Fruit fly (Drosophila melanogaster) whole organism, embryonic: ENCODE measurements around the gene CG16789.

Source experiments
- Adf1 ChIP-seq: fragments of 200-800 bp; sonication (Bioruptor generic); IDR thresholded peaks from 2 replicates; pipeline ENCODE4 v1.3.6; 2022; ENCODE audit warnings: missing biosample characterization, missing genetic modification characterization
- Bdp1 ChIP-seq: fragments of 200-800 bp; sonication (Bioruptor generic); optimal IDR thresholded peaks from 3 replicates; lab custom pipeline; 2016; ENCODE audit warnings: missing biosample characterization, missing genetic modification characterization
- BtbVII ChIP-seq: fragments of 200-800 bp; sonication (Bioruptor generic); optimal IDR thresholded peaks from 3 replicates; lab custom pipeline; 2017; ENCODE audit warnings: missing biosample characterization, mild to moderate bottlenecking, missing genetic modification characterization
- CG11085 ChIP-seq: fragments of 200-800 bp; sonication (Bioruptor generic); IDR thresholded peaks from 2 replicates; pipeline ENCODE4 v1.3.6; 2022; ENCODE audit warnings: missing biosample characterization, missing genetic modification characterization
- CG12391 ChIP-seq: fragments of 200-800 bp; sonication (Bioruptor generic); optimal IDR thresholded peaks from 3 replicates; lab custom pipeline; 2018; ENCODE audit warnings: missing biosample characterization, mild to moderate bottlenecking, missing genetic modification characterization, moderate library complexity
- CG15514 ChIP-seq: fragments of 200-800 bp; sonication (Bioruptor generic); optimal IDR thresholded peaks from 3 replicates; lab custom pipeline; 2017; ENCODE audit warnings: missing biosample characterization, missing genetic modification characterization, mild to moderate bottlenecking, moderate library complexity, missing genetic modification reagents
- CG1647 ChIP-seq: fragments of 200-800 bp; sonication (Bioruptor generic); optimal IDR thresholded peaks from 3 replicates; lab custom pipeline; 2016; ENCODE audit warnings: missing biosample characterization, missing genetic modification characterization
- CG17328 ChIP-seq: fragments of 200-800 bp; sonication (Bioruptor generic); IDR thresholded peaks from 2 replicates; pipeline ENCODE4 v1.3.6; 2022; ENCODE audit warnings: missing biosample characterization, missing genetic modification characterization
- CG18476 ChIP-seq: fragments of 200-800 bp; sonication (Bioruptor generic); optimal IDR thresholded peaks from 2 replicates; lab custom pipeline; 2016; ENCODE audit warnings: missing biosample characterization, mild to moderate bottlenecking, missing genetic modification characterization
- CG18599 ChIP-seq: fragments of 200-800 bp; sonication (Bioruptor generic); optimal IDR thresholded peaks from 3 replicates; lab custom pipeline; 2017; ENCODE audit warnings: missing biosample characterization, missing genetic modification characterization, mild to moderate bottlenecking, moderate library complexity, missing genetic modification reagents
- CG18764 ChIP-seq: fragments of 200-800 bp; sonication (Bioruptor generic); optimal IDR thresholded peaks from 3 replicates; lab custom pipeline; 2016; ENCODE audit warnings: missing biosample characterization, missing genetic modification characterization
- CG2712 ChIP-seq: fragments of 200-800 bp; optimal IDR thresholded peaks from 3 replicates; lab custom pipeline; 2019; ENCODE audit warnings: missing biosample characterization, mild to moderate bottlenecking, missing genetic modification characterization, moderate library complexity
- CG2875 ChIP-seq: fragments of 200-800 bp; sonication (Bioruptor generic); optimal IDR thresholded peaks from 2 replicates; lab custom pipeline; 2017; ENCODE audit warnings: missing biosample characterization, mild to moderate bottlenecking, missing genetic modification characterization, missing genetic modification reagents
- CG31365 ChIP-seq: fragments of 200-800 bp; sonication (Bioruptor generic); optimal IDR thresholded peaks from 2 replicates; lab custom pipeline; 2018; ENCODE audit warnings: missing biosample characterization, mild to moderate bottlenecking, missing genetic modification characterization
- CG32772 ChIP-seq: fragments of 200-800 bp; sonication (Bioruptor generic); IDR thresholded peaks from 2 replicates; pipeline ENCODE4 v1.3.6; 2022; ENCODE audit warnings: missing biosample characterization, missing genetic modification characterization
- CG3407 ChIP-seq: fragments of 200-800 bp; sonication (Bioruptor generic); optimal IDR thresholded peaks from 2 replicates; lab custom pipeline; 2018; ENCODE audit warnings: missing biosample characterization, mild to moderate bottlenecking, missing genetic modification characterization
- CG34376 ChIP-seq: fragments of 200-800 bp; sonication (Bioruptor generic); optimal IDR thresholded peaks from 2 replicates; lab custom pipeline; 2018; ENCODE audit warnings: missing biosample characterization, mild to moderate bottlenecking, missing genetic modification characterization
- CG3995 ChIP-seq: fragments of 200-800 bp; sonication (Bioruptor generic); optimal IDR thresholded peaks from 3 replicates; lab custom pipeline; 2016; ENCODE audit warnings: missing biosample characterization, missing genetic modification characterization
- CG43689 ChIP-seq: fragments of 200-800 bp; sonication (Bioruptor generic); IDR thresholded peaks from 2 replicates; pipeline ENCODE4 v1.3.6; 2022; ENCODE audit warnings: missing biosample characterization, missing genetic modification characterization
- CG4820 ChIP-seq: fragments of 200-800 bp; sonication (Bioruptor generic); optimal IDR thresholded peaks from 3 replicates; lab custom pipeline; 2016; ENCODE audit warnings: missing biosample characterization, missing genetic modification characterization
- CG6683 ChIP-seq: fragments of 200-800 bp; sonication (Bioruptor generic); optimal IDR thresholded peaks from 2 replicates; lab custom pipeline; 2017; ENCODE audit warnings: missing biosample characterization, mild to moderate bottlenecking, missing genetic modification characterization, missing genetic modification reagents
- CG6791 ChIP-seq: fragments of 200-800 bp; sonication (Bioruptor generic); IDR thresholded peaks from 3 replicates; pipeline ENCODE4 v1.3.6; 2022; ENCODE audit warnings: missing biosample characterization, missing genetic modification characterization; ENCODE audit not compliant: partially characterized antibody
- CG7556 ChIP-seq: fragments of 200-800 bp; sonication (Bioruptor generic); optimal IDR thresholded peaks from 2 replicates; lab custom pipeline; 2017; ENCODE audit warnings: missing biosample characterization, mild to moderate bottlenecking, missing genetic modification characterization
- CoRest ChIP-seq: fragments of 200-800 bp; sonication (Bioruptor generic); optimal IDR thresholded peaks from 3 replicates; lab custom pipeline; 2018; ENCODE audit warnings: missing biosample characterization, mild to moderate bottlenecking, missing genetic modification characterization, moderate library complexity
- Dip3 ChIP-seq: fragments of 200-800 bp; sonication (Bioruptor generic); optimal IDR thresholded peaks from 3 replicates; lab custom pipeline; 2016; ENCODE audit warnings: missing biosample characterization, missing genetic modification characterization
- Dp ChIP-seq: fragments of 200-800 bp; sonication (Bioruptor generic); optimal IDR thresholded peaks from 2 replicates; lab custom pipeline; 2018; ENCODE audit warnings: missing biosample characterization, mild to moderate bottlenecking, missing genetic modification characterization, moderate library complexity
- Lim3 ChIP-seq: fragments of 200-800 bp; sonication (Bioruptor generic); IDR thresholded peaks from 2 replicates; pipeline ENCODE4 v1.3.6; 2022; ENCODE audit warnings: missing biosample characterization, missing genetic modification characterization
- Sox102F ChIP-seq: fragments of 200-800 bp; sonication (Bioruptor generic); optimal IDR thresholded peaks from 2 replicates; lab custom pipeline; 2018; ENCODE audit warnings: missing biosample characterization, mild to moderate bottlenecking, missing genetic modification characterization, moderate library complexity
- Usf ChIP-seq: fragments of 200-800 bp; sonication (Bioruptor generic); optimal IDR thresholded peaks from 2 replicates; lab custom pipeline; 2017; ENCODE audit warnings: missing genotype, missing biosample characterization, missing genetic modification characterization
- Vsx1 ChIP-seq: fragments of 200-800 bp; sonication (Bioruptor generic); optimal IDR thresholded peaks from 2 replicates; lab custom pipeline; 2017; ENCODE audit warnings: missing biosample characterization, mild to moderate bottlenecking, missing genetic modification characterization, missing genetic modification reagents
- ac ChIP-seq: fragments of 200-800 bp; sonication (Bioruptor generic); optimal IDR thresholded peaks from 3 replicates; lab custom pipeline; 2017; ENCODE audit warnings: missing biosample characterization, mild to moderate bottlenecking, missing genetic modification characterization
- bsh ChIP-seq, 2 experiments: fragments of 200-800 bp; sonication (Bioruptor generic); optimal IDR thresholded peaks; 2 replicates each; lab custom pipeline; 2017 to 2018; ENCODE audit warnings: mild to moderate bottlenecking in 2 of 2, missing biosample characterization in 2 of 2, missing genetic modification characterization in 2 of 2, moderate library complexity in 1 of 2
- chinmo ChIP-seq: fragments of 200-800 bp; sonication (Bioruptor generic); IDR thresholded peaks from 4 replicates; pipeline ENCODE4 v1.3.6; 2022; ENCODE audit warnings: missing biosample characterization, missing genetic modification characterization; ENCODE audit not compliant: partially characterized antibody
- croc ChIP-seq: fragments of 200-800 bp; sonication (Bioruptor generic); conservative IDR thresholded peaks from 3 replicates; pipeline ENCODE4 v1.3.6; 2022; ENCODE audit warnings: missing biosample characterization, missing genetic modification characterization
- fd102C ChIP-seq: fragments of 200-800 bp; sonication (Bioruptor generic); optimal IDR thresholded peaks from 2 replicates; lab custom pipeline; 2018; ENCODE audit warnings: missing biosample characterization, mild to moderate bottlenecking, missing genetic modification characterization, moderate library complexity
- fd64A ChIP-seq: fragments of 200-800 bp; sonication (Bioruptor generic); optimal IDR thresholded peaks from 3 replicates; lab custom pipeline; 2018; ENCODE audit warnings: missing biosample characterization, mild to moderate bottlenecking, missing genetic modification characterization
- gce ChIP-seq: fragments of 200-800 bp; sonication (Bioruptor generic); IDR thresholded peaks from 3 replicates; pipeline ENCODE4 v1.3.6; 2022; ENCODE audit warnings: missing biosample characterization, missing genetic modification characterization
- klu ChIP-seq: fragments of 200-800 bp; sonication (Bioruptor generic); IDR thresholded peaks from 2 replicates; pipeline ENCODE4 v1.3.6; 2022; ENCODE audit warnings: missing biosample characterization, missing genetic modification characterization
- knrl ChIP-seq: fragments of 200-800 bp; sonication (Bioruptor generic); IDR thresholded peaks from 3 replicates; pipeline ENCODE4 v1.3.6; 2022; ENCODE audit warnings: missing biosample characterization, missing genetic modification characterization; ENCODE audit not compliant: partially characterized antibody
- lbe ChIP-seq: fragments of 200-800 bp; sonication (Bioruptor generic); optimal IDR thresholded peaks from 2 replicates; lab custom pipeline; 2016; ENCODE audit warnings: missing biosample characterization, mild to moderate bottlenecking, missing genetic modification characterization
- lov ChIP-seq, 2 experiments: fragments of 200-800 bp in 1 of 2; fragments of >200 bp in 1 of 2; sonication (Bioruptor generic) in 1 of 2; IDR thresholded peaks in 1 of 2; optimal IDR thresholded peaks in 1 of 2; 2 replicates in 1 of 2; 3 replicates in 1 of 2; pipeline versions ENCODE4 v1.3.6 to Lab custom; 2017 to 2022; ENCODE audit warnings: missing biosample characterization in 1 of 2, missing genetic modification characterization in 1 of 2
- onecut ChIP-seq: fragments of 200-800 bp; sonication (Bioruptor generic); IDR thresholded peaks from 2 replicates; pipeline ENCODE4 v1.3.6; 2022; ENCODE audit warnings: missing biosample characterization, missing genetic modification characterization
- pan ChIP-seq, 4 experiments: fragments of >200 bp in 3 of 4; fragments of 200-800 bp in 1 of 4; sonication (Bioruptor generic) in 1 of 4; optimal IDR thresholded peaks in 3 of 4; IDR thresholded peaks in 1 of 4; 2 replicates each; pipeline versions ENCODE4 v1.3.6 to Lab custom; 2017 to 2022; ENCODE audit warnings: missing biosample characterization in 2 of 4, missing genetic modification characterization in 2 of 4, mixed read lengths in 1 of 4
- sob ChIP-seq: fragments of 200-800 bp; sonication (Bioruptor generic); IDR thresholded peaks from 2 replicates; pipeline ENCODE4 v1.3.6; 2022; ENCODE audit warnings: missing biosample characterization, missing genetic modification characterization
- tx ChIP-seq: fragments of 200-800 bp; sonication (Bioruptor generic); optimal IDR thresholded peaks from 2 replicates; lab custom pipeline; 2016; ENCODE audit warnings: missing biosample characterization, missing genetic modification characterization
- usp ChIP-seq: fragments of >200 bp; optimal IDR thresholded peaks from 2 replicates; lab custom pipeline; 2017; ENCODE audit warnings: missing biosample characterization, missing genetic modification characterization
- vnd ChIP-seq: fragments of 200-800 bp; sonication (Bioruptor generic); IDR thresholded peaks from 3 replicates; pipeline ENCODE4 v1.3.6; 2022; ENCODE audit warnings: missing biosample characterization, missing genetic modification characterization; ENCODE audit not compliant: partially characterized antibody

Gene CG16789

dm6 chr3R:9559413-9560014 is 6.5 kb upstream of the CG16789 start, which contains the start of the genes AP-1mu and MBD-like (continued):
- peak; percentile 42; the same call in 1 of the 3 replicates for TF ChIP-seq knrl (GFP tag; lab: Robert Waterston, UW)
- peak; percentile 28 for TF ChIP-seq Dp (GFP tag; lab: Kevin White, UChicago)
- TF ChIP-seq usp (GFP tag; lab: Kevin White, UChicago), result no peak
- peak; percentile 79 for TF ChIP-seq CG12391 (tag; lab: Kevin White, UChicago)
- no peak for TF ChIP-seq CG6791 (GFP tag; lab: Robert Waterston, UW)
- peak; percentile 41; the same call in 1 of the 2 replicates for TF ChIP-seq klu (GFP tag; lab: Robert Waterston, UW)
- no peak for TF ChIP-seq Sox102F (GFP tag; lab: Kevin White, UChicago)
- TF ChIP-seq CG31365, result no peak
- TF ChIP-seq sob (GFP tag; lab: Robert Waterston, UW), result peak; percentile 60
- peak; percentile 25; the same call in 1 of the 3 replicates for TF ChIP-seq croc (GFP tag; lab: Robert Waterston, UW)
- 0 out of 4 replicates have a peak, but pooled peaks have one; percentile 10 for TF ChIP-seq chinmo (GFP tag; lab: Robert Waterston, UW)
- peak; percentile 46 for TF ChIP-seq CG7556 (GFP tag; lab: Kevin White, UChicago)
- TF ChIP-seq Bdp1 (GFP tag; lab: Kevin White, UChicago), result peak; percentile 64
- TF ChIP-seq CoRest (tag; lab: Kevin White, UChicago), result peak; percentile 72
- peak; percentile 40 for TF ChIP-seq BtbVII (GFP tag; lab: Kevin White, UChicago)
- TF ChIP-seq CG2712 (tag; lab: Kevin White, UChicago), result peak; percentile 71
- peak; percentile 68 for TF ChIP-seq Dip3 (GFP tag; lab: Kevin White, UChicago)
- TF ChIP-seq CG11085 (GFP tag; lab: Robert Waterston, UW), result no peak
- no peak for TF ChIP-seq lov (optimal IDR thresholded peaks at IDR 0.05; lab: Kevin White, UChicago)
- TF ChIP-seq lov (GFP tag; IDR thresholded peaks at IDR 0.05; lab: Robert Waterston, UW), result no peak
- TF ChIP-seq pan (optimal IDR thresholded peaks at IDR 0.05; lab: Kevin White, UChicago), result no peak
- TF ChIP-seq pan (GFP tag; optimal IDR thresholded peaks at IDR 0.05 in 1 of 2, IDR thresholded peaks at IDR 0.05 in 1 of 2), result peak in 1 of 2 experiments; percentile 56
- no peak for TF ChIP-seq Lim3
- TF ChIP-seq fd102C (GFP tag; lab: Kevin White, UChicago), result no peak
- peak; percentile 51 for TF ChIP-seq CG3995
- TF ChIP-seq lbe, result peak; percentile 60
- peak; percentile 66 for TF ChIP-seq CG15514 (GFP tag; lab: Kevin White, UChicago)
- peak; percentile 59 for TF ChIP-seq CG4820 (GFP tag; lab: Kevin White, UChicago)
- no peak for TF ChIP-seq CG3407 (GFP tag; lab: Kevin White, UChicago)
- TF ChIP-seq fd64A (GFP tag; lab: Kevin White, UChicago), result no peak
- TF ChIP-seq Adf1 (GFP tag; lab: Robert Waterston, UW), result peak; percentile 33; the same call in 1 of the 2 replicates
- TF ChIP-seq ac (GFP tag; lab: Kevin White, UChicago), result no peak
- no peak for TF ChIP-seq Vsx1
- peak; percentile 34 for TF ChIP-seq CG1647 (GFP tag; lab: Kevin White, UChicago)
- TF ChIP-seq CG18599, result no peak
- TF ChIP-seq CG17328 (GFP tag; lab: Robert Waterston, UW), result no peak
- peak; percentile 58 for TF ChIP-seq tx (GFP tag; lab: Kevin White, UChicago)
- TF ChIP-seq bsh (GFP tag; optimal IDR thresholded peaks at IDR 0.05; lab: Kevin White, UChicago), result peak in 1 of 2 experiments; percentile 50
- TF ChIP-seq gce (GFP tag; lab: Robert Waterston, UW), result no peak
- no peak for TF ChIP-seq CG43689
- peak; percentile 64 for TF ChIP-seq CG32772 (GFP tag; lab: Robert Waterston, UW)
- no peak for TF ChIP-seq vnd (GFP tag; lab: Robert Waterston, UW)
- peak; percentile 28 for TF ChIP-seq CG18764 (GFP tag; lab: Kevin White, UChicago)
- peak; percentile 7; the same call in 1 of the 2 replicates for TF ChIP-seq onecut
- TF ChIP-seq Usf (GFP tag; lab: Kevin White, UChicago), result no peak
- peak; percentile 68 for TF ChIP-seq CG34376
- no peak for TF ChIP-seq CG2875 (GFP tag; lab: Kevin White, UChicago)
- TF ChIP-seq CG18476, result peak; percentile 62
- TF ChIP-seq CG6683, result no peak
